Worm (Caenorhabditis elegans) whole organism, L1 larva: Measurements from ENCODE around the gene math-49.

Experiments used
- ces-1 ChIP-seq: fragments of 150-350 bp; optimal IDR thresholded peaks from 2 replicates; lab custom pipeline; 2014; ENCODE audit warnings: missing biosample characterization, missing genetic modification reagents, missing genetic modification characterization
- irx-1 ChIP-seq: sonication (generic microtip); optimal IDR thresholded peaks from 2 replicates; lab custom pipeline; 2016; ENCODE audit warnings: missing genetic modification characterization, missing compliant biosample characterization
- unc-30 ChIP-seq: sonication (generic microtip); optimal IDR thresholded peaks from 2 replicates; lab custom pipeline; 2017; ENCODE audit warnings: missing biosample characterization, missing genetic modification characterization
- zip-4 ChIP-seq: fragments of 200-800 bp; sonication (Bioruptor generic); optimal IDR thresholded peaks from 2 replicates; lab custom pipeline; 2018; ENCODE audit warnings: mild to moderate bottlenecking, missing genetic modification characterization, moderate library complexity, missing compliant biosample characterization

DNA sequence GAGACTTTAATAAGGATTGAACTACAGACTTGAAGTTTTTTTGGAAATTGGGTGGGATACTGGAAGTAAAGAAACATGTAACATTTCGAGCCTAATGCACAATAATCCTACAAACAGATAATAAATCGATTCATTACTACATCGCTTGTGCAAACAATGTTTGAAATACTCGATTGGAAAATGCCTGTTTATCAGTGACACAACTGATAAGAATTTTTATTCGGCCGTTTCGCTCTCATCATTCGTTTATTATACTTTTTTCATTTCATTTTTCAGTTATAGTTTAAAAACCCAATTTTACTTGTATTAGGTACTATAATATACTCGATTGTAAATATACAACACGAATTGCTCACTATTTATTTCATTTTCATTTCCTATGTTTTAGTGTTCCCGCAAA lies 40.3 kb upstream of the math-49 start:
- TF ChIP-seq irx-1 (tag; lab: Kevin White, UChicago) (no peak), zip-4 (GFP tag; lab: Kevin White, UChicago) (no peak), unc-30 (no peak), ces-1 (no peak)
